Fruit fly (Drosophila melanogaster) whole organism, pupa: ENCODE data around the gene TotF.

ENCODE experiments used
- CG15710 ChIP-seq: fragments of 200-800 bp; sonication (Bioruptor generic); optimal IDR thresholded peaks from 2 replicates; lab custom pipeline; 2018; ENCODE audit warnings: missing biosample characterization, mild to moderate bottlenecking, missing genetic modification characterization, moderate library complexity
- CG32121 ChIP-seq: fragments of 200-800 bp; sonication (Bioruptor generic); IDR thresholded peaks from 2 replicates; pipeline ENCODE4 v1.3.6; 2022; ENCODE audit warnings: missing biosample characterization, missing genetic modification characterization
- CG8301 ChIP-seq: fragments of 200-800 bp; sonication (Bioruptor generic); optimal IDR thresholded peaks from 2 replicates; lab custom pipeline; 2018; ENCODE audit warnings: missing biosample characterization, mild to moderate bottlenecking, missing genetic modification characterization
- EcR ChIP-seq: fragments of 200-800 bp; sonication (Bioruptor generic); optimal IDR thresholded peaks from 3 replicates; lab custom pipeline; 2019; ENCODE audit warnings: missing biosample characterization, missing genetic modification characterization, mild to moderate bottlenecking, moderate library complexity, missing genetic modification reagents
- Ets98B ChIP-seq: fragments of 200-800 bp; sonication (Bioruptor generic); IDR thresholded peaks from 2 replicates; pipeline ENCODE4 v1.3.6; 2022; ENCODE audit warnings: missing biosample characterization, missing genetic modification characterization

DNA sequence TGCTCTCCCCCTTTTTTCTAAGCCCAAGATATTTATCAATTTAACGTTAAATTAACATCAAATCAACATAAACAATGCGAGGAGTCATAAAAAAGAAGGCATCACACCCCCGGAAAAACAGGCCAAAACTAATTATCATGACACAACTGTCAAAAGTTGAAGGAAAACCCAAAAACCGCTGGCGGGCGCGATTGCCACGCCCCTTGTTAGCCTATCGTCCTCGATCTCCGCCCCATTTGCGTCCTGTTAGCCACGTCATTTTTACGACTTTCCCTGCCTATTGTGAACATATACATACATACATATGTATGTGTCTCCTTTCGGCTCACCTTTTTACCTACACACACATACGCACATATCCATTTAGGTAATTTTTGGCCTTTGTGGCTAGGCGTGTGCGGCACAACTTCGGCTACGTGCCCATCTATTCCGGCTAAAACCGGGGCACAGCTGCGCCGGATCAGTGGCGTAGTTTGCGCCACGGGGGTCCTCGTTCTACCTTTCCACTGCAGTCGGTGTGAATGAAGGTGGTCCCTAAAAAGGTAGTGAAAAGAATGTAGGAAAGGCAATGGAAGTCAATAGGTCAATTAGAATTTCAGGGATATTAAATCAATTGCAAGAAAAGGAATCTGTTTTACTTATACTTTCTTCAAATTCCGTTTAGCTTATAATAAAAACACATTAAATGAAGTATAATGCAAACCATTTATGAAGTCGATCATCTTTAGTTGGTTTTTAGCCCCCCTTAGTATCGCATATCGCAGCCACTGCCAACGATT is 45.4 kb downstream of the TotF start:
- no peak for TF ChIP-seq EcR
- TF ChIP-seq CG8301 (tag; lab: Kevin White, UChicago): no peak
- no peak for TF ChIP-seq CG32121 (GFP tag; lab: Robert Waterston, UW)
- no peak for TF ChIP-seq CG15710 (tag; lab: Kevin White, UChicago)
- TF ChIP-seq Ets98B (GFP tag; lab: Robert Waterston, UW): no peak
